Fruit fly (Drosophila melanogaster): ENCODE data around the gene CG6793.

DNA sequence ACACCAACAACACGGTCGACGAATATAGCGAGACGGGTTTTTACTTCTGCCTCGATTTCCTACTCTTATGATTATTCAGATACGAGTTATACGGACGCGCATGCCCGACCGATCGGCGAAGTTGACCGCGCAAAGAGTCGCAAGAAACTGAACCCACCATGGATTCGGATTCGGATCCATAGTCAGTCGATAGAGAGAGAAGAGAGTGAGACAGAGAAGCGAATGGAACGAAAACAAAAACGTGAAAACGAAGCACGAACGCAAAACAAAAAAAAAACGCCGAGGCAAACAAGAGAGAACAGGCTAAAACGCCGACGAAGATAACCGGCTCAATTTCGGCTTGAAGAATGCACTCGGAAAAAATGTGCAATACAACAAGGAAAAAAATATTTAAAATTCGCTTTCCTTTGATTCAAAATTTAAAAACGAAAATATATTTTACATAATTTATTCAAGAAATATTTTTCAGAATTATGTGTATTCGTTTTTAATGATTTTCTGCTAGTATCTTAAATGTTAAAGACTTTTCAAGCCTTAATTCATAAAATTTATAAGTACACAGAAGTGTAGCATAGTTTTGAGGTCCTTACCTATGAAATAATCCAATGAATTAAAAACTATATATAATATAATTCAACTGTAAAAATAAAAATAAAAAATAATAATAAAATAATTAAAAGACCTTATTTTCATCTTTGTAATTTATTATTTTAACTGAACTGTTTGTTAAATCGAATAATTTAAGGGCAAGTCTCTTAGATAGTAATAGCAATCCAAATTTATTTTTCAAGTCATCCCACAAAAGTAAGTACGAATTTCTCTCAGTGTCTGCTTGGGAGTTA lies 39.7 kb downstream of the CG6793 start, which contains the start of gene Sema5c:
- TF ChIP-seq psq (GFP tag; optimal IDR thresholded peaks at IDR 0.05) (peak; percentile 95), dsf (GFP tag; optimal IDR thresholded peaks at IDR 0.05; ENCODE audit: borderline replicate concordance) (no peak), pan (optimal IDR thresholded peaks at IDR 0.05) (no peak), Hr78 (GFP tag; optimal IDR thresholded peaks at IDR 0.05) (no peak), Dif (GFP tag; optimal IDR thresholded peaks at IDR 0.05; ENCODE audit: partially characterized antibody) (peak; percentile 32), foxo (GFP tag; optimal IDR thresholded peaks at IDR 0.05) (peak; percentile 46 to 55), fru (GFP tag; optimal IDR thresholded peaks at IDR 0.05) (peak; percentile 42), ey (GFP tag; optimal IDR thresholded peaks at IDR 0.05) (no peak), Abd-B (GFP tag; optimal IDR thresholded peaks at IDR 0.05) (no peak), dmrt93B (GFP tag; optimal IDR thresholded peaks at IDR 0.05) (peak; percentile 57)

All from whole organism, wandering third instar larva.